Worm (Caenorhabditis elegans): Measurements from ENCODE around the gene C49F5.3.

The C49F5.3 gene

DNA sequence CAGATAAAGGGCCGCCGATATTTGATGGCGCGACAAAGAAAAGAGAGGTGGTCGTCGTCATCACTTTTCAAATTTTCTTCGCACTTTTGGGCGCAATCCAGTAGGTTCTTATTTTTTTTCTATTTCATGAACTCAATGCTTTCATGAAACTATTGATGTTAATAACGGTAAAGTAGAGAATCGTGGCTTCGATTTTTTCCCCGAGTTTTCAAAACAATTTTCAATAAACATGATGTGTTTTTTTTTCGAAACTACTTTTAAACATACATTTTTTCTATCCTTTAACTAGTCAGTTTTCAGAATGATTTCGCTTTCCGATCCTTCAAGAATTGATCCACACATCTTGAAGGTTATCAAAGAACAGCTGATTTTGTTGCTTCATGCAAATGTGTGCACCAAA lies 2.5 kb upstream of the C49F5.3 start, which contains the start of gene C49F5.5:
TSS of gene C49F5.5 (plus strand) at position 301 of the 400 bp plus-strand sequence.
- TF ChIP-seq fkh-10 (GFP tag; optimal IDR thresholded peaks at IDR 0.05) (no peak), lin-15B (tag; optimal IDR thresholded peaks at IDR 0.05) (no peak), fkh-2 (tag; optimal IDR thresholded peaks at IDR 0.05) (no peak), lsy-12 (tag; optimal IDR thresholded peaks at IDR 0.05) (no peak), nhr-76 (tag; optimal IDR thresholded peaks at IDR 0.05) (no peak), fos-1 (tag; optimal IDR thresholded peaks at IDR 0.05) (no peak), egl-27 (tag; optimal IDR thresholded peaks at IDR 0.05) (no peak), daf-12 (tag; optimal IDR thresholded peaks at IDR 0.05) (no peak), nhr-77 (tag; optimal IDR thresholded peaks at IDR 0.05) (no peak), zag-1 (tag; optimal IDR thresholded peaks at IDR 0.05) (no peak), ceh-82 (tag; optimal IDR thresholded peaks at IDR 0.05) (no peak), elt-1 (tag; optimal IDR thresholded peaks at IDR 0.05) (no peak), mdl-1 (tag; optimal IDR thresholded peaks at IDR 0.05) (no peak), unc-62 (GFP tag; optimal IDR thresholded peaks at IDR 0.05) (no peak), elt-2 (tag; optimal IDR thresholded peaks at IDR 0.05) (no peak), jun-1 (tag; optimal IDR thresholded peaks at IDR 0.05) (no peak), ZK546.5 (tag; optimal IDR thresholded peaks at IDR 0.05) (no peak)

ce11 chrX:11982065-11982464 lies 1.4 kb downstream of the C49F5.3 start, which contains the start of gene nhr-167:
Gene nhr-167, minus strand, starts transcription at chrX:11982085.
- TF ChIP-seq nhr-237 (tag; optimal IDR thresholded peaks at IDR 0.05) (no peak), nhr-25 (tag; optimal IDR thresholded peaks at IDR 0.05) (no peak), egl-5 (tag; optimal IDR thresholded peaks at IDR 0.05) (no peak), ceh-82 (tag; optimal IDR thresholded peaks at IDR 0.05) (no peak), ztf-11 (tag; optimal IDR thresholded peaks at IDR 0.05) (no peak), egl-27 (tag; optimal IDR thresholded peaks at IDR 0.05) (no peak), hmg-11 (tag; optimal IDR thresholded peaks at IDR 0.05) (no peak)

DNA sequence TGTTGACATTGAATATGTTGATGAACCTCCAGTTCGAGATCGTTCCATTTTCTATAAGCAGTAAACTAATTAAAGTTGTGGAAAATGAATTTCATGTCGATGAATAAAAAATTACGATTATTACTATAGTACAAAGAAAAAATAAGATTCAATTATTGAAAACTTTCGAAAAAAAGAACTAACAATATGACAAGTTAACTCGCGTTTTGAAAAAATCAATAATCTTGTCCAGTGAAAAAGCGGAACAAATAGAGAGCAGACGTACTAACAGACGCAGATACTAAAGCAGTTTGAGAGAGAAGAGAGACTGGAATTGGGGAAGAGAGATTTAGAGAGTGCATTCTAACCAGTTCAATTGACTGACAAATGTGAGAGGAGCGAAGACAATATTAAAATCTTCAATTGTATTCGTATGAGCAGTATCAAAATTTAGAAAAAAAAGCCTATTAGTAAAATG lies 8.8 kb downstream of the C49F5.3 start, which contains the start of gene set-6:
TSS of gene set-6 (minus strand) at position 51 of the 457 bp plus-strand sequence.
- peak; percentile 24 for TF ChIP-seq nhr-25 (tag; optimal IDR thresholded peaks at IDR 0.05)
- TF ChIP-seq hmg-11 (tag; optimal IDR thresholded peaks at IDR 0.05), result peak; percentile 23
- TF ChIP-seq nhr-76 (tag; optimal IDR thresholded peaks at IDR 0.05), result no peak
- TF ChIP-seq ceh-28 (tag; optimal IDR thresholded peaks at IDR 0.05), result peak; percentile 79
- peak; percentile 56 for TF ChIP-seq nfya-1 (tag; optimal IDR thresholded peaks at IDR 0.05; ENCODE audit: insufficient read depth)
- no peak for TF ChIP-seq eor-1 (tag; optimal IDR thresholded peaks at IDR 0.05)
- peak; percentile 19 for TF ChIP-seq nhr-23 (tag; optimal IDR thresholded peaks at IDR 0.05)
- TF ChIP-seq elt-3 (tag; optimal IDR thresholded peaks at IDR 0.05), result no peak

- TF ChIP-seq hmg-11 (tag; optimal IDR thresholded peaks at IDR 0.05) (no peak), nhr-23 (tag; optimal IDR thresholded peaks at IDR 0.05) (no peak), ama-1 (optimal IDR thresholded peaks at IDR 0.05) (peak; percentile 54), mml-1 (tag; optimal IDR thresholded peaks at IDR 0.05) (no peak), fkh-2 (tag; optimal IDR thresholded peaks at IDR 0.05) (no peak), jun-1 (tag; optimal IDR thresholded peaks at IDR 0.05) (no peak)
Measured at ce11 chrX:11971323-11971722, 12.1 kb downstream of the C49F5.3 start.

ce11 chrX:11969554-11969953 lies 13.9 kb downstream of the C49F5.3 start:
- TF ChIP-seq pqm-1 (tag; optimal IDR thresholded peaks at IDR 0.05) (peak; percentile 37), skn-1 (tag; optimal IDR thresholded peaks at IDR 0.05) (no peak), elt-2 (tag; optimal IDR thresholded peaks at IDR 0.05) (peak; percentile 34), egl-5 (tag; optimal IDR thresholded peaks at IDR 0.05) (no peak)

DNA sequence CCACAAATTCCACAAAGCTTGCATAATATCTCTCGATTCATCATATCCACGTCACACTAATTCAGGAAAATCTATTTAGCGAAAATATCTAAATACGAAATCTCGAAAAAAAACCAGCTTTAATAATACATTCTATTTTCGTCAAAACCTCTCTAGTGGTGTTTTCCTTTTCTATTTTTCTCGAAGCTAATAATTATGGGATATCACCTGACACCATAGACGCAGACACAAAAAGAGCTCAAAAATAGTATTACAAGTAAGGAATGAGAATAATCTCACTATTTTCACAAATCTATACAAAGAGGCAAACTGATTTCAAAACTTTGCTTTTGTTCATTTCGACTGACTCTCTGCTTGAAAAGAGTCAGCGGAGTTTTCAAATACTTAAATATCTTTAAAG lies 14.3 kb downstream of the C49F5.3 start:
- TF ChIP-seq hmg-11 (tag; optimal IDR thresholded peaks at IDR 0.05) (no peak), lin-39 (tag; optimal IDR thresholded peaks at IDR 0.05) (no peak), ZK546.5 (tag; optimal IDR thresholded peaks at IDR 0.05) (no peak), nhr-77 (tag; optimal IDR thresholded peaks at IDR 0.05) (no peak), lin-15B (tag; optimal IDR thresholded peaks at IDR 0.05) (no peak), lsy-12 (tag; optimal IDR thresholded peaks at IDR 0.05) (no peak)

Measured in whole organism, L3 larva.